Worm (Caenorhabditis elegans) whole organism, L3 larva: ENCODE results near the gene prcc-1.

ENCODE experiments used
- hmg-11 ChIP-seq: sonication (generic microtip); optimal IDR thresholded peaks from 2 replicates; lab custom pipeline; 2016; ENCODE audit warnings: missing genetic modification characterization, missing compliant biosample characterization
- lin-15B ChIP-seq: fragments of 150-350 bp; optimal IDR thresholded peaks from 2 replicates; lab custom pipeline; 2014; ENCODE audit warnings: missing biosample characterization, missing genetic modification characterization
- mdl-1 ChIP-seq: fragments of 150-350 bp; optimal IDR thresholded peaks from 2 replicates; lab custom pipeline; 2014; ENCODE audit warnings: missing biosample characterization, missing genetic modification characterization
- nfya-1 ChIP-seq: sonication (generic microtip); optimal IDR thresholded peaks from 2 replicates; lab custom pipeline; 2017; ENCODE audit warnings: missing genetic modification characterization, mild to moderate bottlenecking, missing compliant biosample characterization, antibody characterized with exemption, moderate library complexity; ENCODE audit not compliant: insufficient read depth
- nhr-237 ChIP-seq: fragments of 150-350 bp; optimal IDR thresholded peaks from 2 replicates; lab custom pipeline; 2014; ENCODE audit warnings: missing biosample characterization, missing genetic modification characterization
- snpc-4 ChIP-seq: fragments of 150-350 bp; optimal IDR thresholded peaks from 2 replicates; lab custom pipeline; 2014; ENCODE audit warnings: missing biosample characterization, missing genetic modification characterization
- ztf-11 ChIP-seq: fragments of 150-350 bp; optimal IDR thresholded peaks from 2 replicates; lab custom pipeline; 2014; ENCODE audit warnings: missing biosample characterization, missing genetic modification characterization

ce11 chrIV:13108430-13108829 is 14.8 kb upstream of the prcc-1 start:
- no peak for TF ChIP-seq snpc-4 (tag; lab: Kevin White, UChicago)
- TF ChIP-seq mdl-1 (tag; lab: Kevin White, UChicago): no peak
- TF ChIP-seq ztf-11 (tag; lab: Kevin White, UChicago): no peak
- no peak for TF ChIP-seq lin-15B
- no peak for TF ChIP-seq hmg-11 (tag; lab: Kevin White, UChicago)
- TF ChIP-seq nhr-237: no peak
- no peak for TF ChIP-seq nfya-1
